Worm (Caenorhabditis elegans) whole organism, young adult: ENCODE results near the gene R160.10.

Experiments used
- B0019.2 ChIP-seq: fragments of 200-800 bp; sonication (Bioruptor generic); conservative IDR thresholded peaks from 2 replicates; pipeline ENCODE4 v1.3.6; 2022; ENCODE audit warnings: missing genetic modification reagents, missing genetic modification characterization, missing compliant biosample characterization
- B0261.1 ChIP-seq: sonication (generic microtip); optimal IDR thresholded peaks from 2 replicates; lab custom pipeline; 2016; ENCODE audit warnings: mild to moderate bottlenecking, missing genetic modification characterization, moderate library complexity, missing compliant biosample characterization
- C17E4.6 ChIP-seq: fragments of 200-800 bp; sonication (Bioruptor generic); IDR thresholded peaks from 2 replicates; pipeline ENCODE4 v1.3.6; 2022; ENCODE audit warnings: missing genetic modification reagents, missing genetic modification characterization, missing compliant biosample characterization
- F33H1.4 ChIP-seq: fragments of 200-800 bp; sonication (Bioruptor generic); IDR thresholded peaks from 2 replicates; pipeline ENCODE4 v1.3.6; 2022; ENCODE audit warnings: missing genetic modification reagents, missing genetic modification characterization, missing compliant biosample characterization
- F49E8.2 ChIP-seq: sonication (generic microtip); optimal IDR thresholded peaks from 3 replicates; lab custom pipeline; 2017; ENCODE audit warnings: missing genetic modification characterization, mild to moderate bottlenecking, missing compliant biosample characterization, antibody characterized with exemption, moderate library complexity; ENCODE audit not compliant: insufficient read depth
- F52B5.7 ChIP-seq: sonication (generic microtip); optimal IDR thresholded peaks from 2 replicates; lab custom pipeline; 2016; ENCODE audit warnings: mild to moderate bottlenecking, missing genetic modification characterization, missing compliant biosample characterization
- F57C9.4 ChIP-seq: sonication (generic microtip); optimal IDR thresholded peaks from 2 replicates; lab custom pipeline; 2017; ENCODE audit warnings: mild to moderate bottlenecking, missing genetic modification characterization, missing compliant biosample characterization
- Y56A3A.18 ChIP-seq: fragments of 200-800 bp; sonication (Bioruptor generic); IDR thresholded peaks from 2 replicates; pipeline ENCODE4 v1.3.6; 2022; ENCODE audit warnings: missing genetic modification reagents, missing genetic modification characterization, missing compliant biosample characterization
- ZK185.1 ChIP-seq: sonication (generic microtip); optimal IDR thresholded peaks from 2 replicates; lab custom pipeline; 2016; ENCODE audit warnings: mild to moderate bottlenecking, missing genetic modification characterization, missing compliant biosample characterization; ENCODE audit not compliant: poor library complexity, severe bottlenecking
- ama-1 ChIP-seq, 3 experiments: fragments of 150-350 bp in 1 of 3; sonication (generic microtip) in 2 of 3; optimal IDR thresholded peaks; 2 replicates each; lab custom pipeline; 2014 to 2018; ENCODE audit warnings: missing biosample characterization in 2 of 3, missing genetic modification characterization in 2 of 3, missing genetic modification reagents in 2 of 3
- ceh-100 ChIP-seq: fragments of 200-800 bp; sonication (Bioruptor generic); IDR thresholded peaks from 2 replicates; pipeline ENCODE4 v1.3.6; 2022; ENCODE audit warnings: missing genetic modification reagents, missing genetic modification characterization, missing compliant biosample characterization
- ceh-27 ChIP-seq: fragments of 200-800 bp; sonication (Bioruptor generic); optimal IDR thresholded peaks from 2 replicates; lab custom pipeline; 2018; ENCODE audit warnings: mild to moderate bottlenecking, missing genetic modification characterization, moderate library complexity, missing compliant biosample characterization
- ceh-40 ChIP-seq: fragments of 200-800 bp; sonication (Bioruptor generic); IDR thresholded peaks from 2 replicates; pipeline ENCODE4 v1.3.6; 2022; ENCODE audit warnings: missing genetic modification characterization, missing compliant biosample characterization
- die-1 ChIP-seq: sonication (generic microtip); optimal IDR thresholded peaks from 2 replicates; lab custom pipeline; 2016; ENCODE audit warnings: missing genotype, mild to moderate bottlenecking, missing genetic modification characterization, missing compliant biosample characterization
- dpl-1 ChIP-seq: fragments of 150-350 bp; optimal IDR thresholded peaks from 2 replicates; lab custom pipeline; 2014; ENCODE audit warnings: missing biosample characterization, missing genetic modification reagents, missing genetic modification characterization
- ets-4 ChIP-seq: fragments of 200-800 bp; sonication (Bioruptor generic); optimal IDR thresholded peaks from 2 replicates; lab custom pipeline; 2018; ENCODE audit warnings: mild to moderate bottlenecking, missing genetic modification characterization, missing compliant biosample characterization
- fkh-3 ChIP-seq: sonication (generic microtip); optimal IDR thresholded peaks from 2 replicates; lab custom pipeline; 2016; ENCODE audit warnings: mild to moderate bottlenecking, missing genetic modification characterization, missing compliant biosample characterization
- him-1 ChIP-seq: sonication (generic microtip); optimal IDR thresholded peaks from 2 replicates; lab custom pipeline; 2016; ENCODE audit warnings: missing genotype, missing genetic modification reagents, missing genetic modification characterization, missing compliant biosample characterization
- hsf-1 ChIP-seq: fragments of 200-800 bp; sonication (Bioruptor generic); IDR thresholded peaks from 2 replicates; pipeline ENCODE4 v1.3.6; 2022; ENCODE audit warnings: missing genetic modification reagents, missing genetic modification characterization, missing compliant biosample characterization
- let-607 ChIP-seq, 2 experiments: fragments of 200-800 bp in 1 of 2; sonication (Bioruptor generic) in 1 of 2; sonication (generic microtip) in 1 of 2; optimal IDR thresholded peaks; 2 replicates each; lab custom pipeline; 2016 to 2018; ENCODE audit warnings: mild to moderate bottlenecking in 2 of 2, missing compliant biosample characterization in 2 of 2, missing genetic modification characterization in 2 of 2, moderate library complexity in 2 of 2, missing genotype in 1 of 2
- lsl-1 ChIP-seq: fragments of 200-800 bp; sonication (Bioruptor generic); optimal IDR thresholded peaks from 2 replicates; lab custom pipeline; 2018; ENCODE audit warnings: mild to moderate bottlenecking, missing genetic modification characterization, moderate library complexity, missing compliant biosample characterization
- lsy-27 ChIP-seq: sonication (generic microtip); optimal IDR thresholded peaks from 2 replicates; lab custom pipeline; 2017; ENCODE audit warnings: missing genetic modification characterization, mild to moderate bottlenecking, missing compliant biosample characterization, antibody characterized with exemption, missing genotype, borderline replicate concordance; ENCODE audit not compliant: insufficient read depth
- madf-10 ChIP-seq: sonication (generic microtip); optimal IDR thresholded peaks from 2 replicates; lab custom pipeline; 2016; ENCODE audit warnings: mild to moderate bottlenecking, missing genetic modification characterization, missing compliant biosample characterization
- mel-28 ChIP-seq: sonication (generic microtip); optimal IDR thresholded peaks from 2 replicates; lab custom pipeline; 2016; ENCODE audit warnings: borderline replicate concordance, mild to moderate bottlenecking, missing genetic modification characterization, missing compliant biosample characterization
- mxl-1 ChIP-seq: sonication (generic microtip); optimal IDR thresholded peaks from 2 replicates; lab custom pipeline; 2016; ENCODE audit warnings: missing genetic modification characterization, missing compliant biosample characterization
- nhr-27 ChIP-seq: fragments of 200-800 bp; sonication (Bioruptor generic); optimal IDR thresholded peaks from 2 replicates; lab custom pipeline; 2018; ENCODE audit warnings: mild to moderate bottlenecking, missing genetic modification characterization, moderate library complexity, missing compliant biosample characterization
- nhr-90 ChIP-seq: sonication (generic microtip); optimal IDR thresholded peaks from 2 replicates; lab custom pipeline; 2016; ENCODE audit warnings: missing genotype, mild to moderate bottlenecking, missing genetic modification characterization, missing compliant biosample characterization
- pbrm-1 ChIP-seq: fragments of 200-800 bp; sonication (Bioruptor generic); IDR thresholded peaks from 2 replicates; pipeline ENCODE4 v1.3.6; 2022; ENCODE audit warnings: missing genetic modification reagents, missing genetic modification characterization, missing compliant biosample characterization
- rcor-1 ChIP-seq: fragments of 200-800 bp; sonication (Bioruptor generic); IDR thresholded peaks from 2 replicates; pipeline ENCODE4 v1.3.6; 2022; ENCODE audit warnings: missing genetic modification reagents, missing genetic modification characterization, missing compliant biosample characterization
- rec-8 ChIP-seq, 2 experiments: sonication (generic microtip); optimal IDR thresholded peaks; 2 replicates each; lab custom pipeline; 2016; ENCODE audit warnings: mild to moderate bottlenecking in 2 of 2, missing genetic modification characterization in 2 of 2, missing genetic modification reagents in 2 of 2, missing genotype in 2 of 2, missing biosample characterization in 1 of 2, missing compliant biosample characterization in 1 of 2, moderate library complexity in 1 of 2
- repo-1 ChIP-seq: sonication (generic microtip); optimal IDR thresholded peaks from 2 replicates; lab custom pipeline; 2017; ENCODE audit warnings: mild to moderate bottlenecking, missing genetic modification characterization, missing compliant biosample characterization
- rpc-1 ChIP-seq, 2 experiments: fragments of 150-350 bp in 1 of 2; sonication (generic microtip) in 1 of 2; optimal IDR thresholded peaks; 2 replicates each; lab custom pipeline; 2014 to 2018; ENCODE audit warnings: missing biosample characterization in 1 of 2, missing genetic modification characterization in 1 of 2, missing genetic modification reagents in 1 of 2, missing genotype in 1 of 2
- tbp1 ChIP-seq: fragments of 200-800 bp; sonication (Bioruptor generic); optimal IDR thresholded peaks from 2 replicates; lab custom pipeline; 2018; ENCODE audit warnings: mild to moderate bottlenecking, missing genetic modification characterization, missing compliant biosample characterization
- tbx-9 ChIP-seq: sonication (generic microtip); optimal IDR thresholded peaks from 2 replicates; lab custom pipeline; 2016; ENCODE audit warnings: borderline replicate concordance, missing genetic modification characterization, inconsistent platforms, missing compliant biosample characterization
- tlf-1 ChIP-seq: fragments of 200-800 bp; sonication (Bioruptor generic); optimal IDR thresholded peaks from 2 replicates; lab custom pipeline; 2018; ENCODE audit warnings: mild to moderate bottlenecking, missing genetic modification characterization, missing compliant biosample characterization
- unc-130 ChIP-seq: sonication (generic microtip); optimal IDR thresholded peaks from 2 replicates; lab custom pipeline; 2016; ENCODE audit warnings: missing genetic modification reagents, missing genetic modification characterization, missing compliant biosample characterization
- zfh-2 ChIP-seq: fragments of 200-800 bp; sonication (Bioruptor generic); conservative IDR thresholded peaks from 2 replicates; pipeline ENCODE4 v1.3.6; 2022; ENCODE audit warnings: missing genetic modification reagents, missing genetic modification characterization, missing compliant biosample characterization
- ztf-26 ChIP-seq: sonication (generic microtip); optimal IDR thresholded peaks from 2 replicates; lab custom pipeline; 2017; ENCODE audit warnings: missing genetic modification characterization, missing compliant biosample characterization
- ztf-28 ChIP-seq: fragments of 200-800 bp; sonication (Bioruptor generic); IDR thresholded peaks from 2 replicates; pipeline ENCODE4 v1.3.6; 2022; ENCODE audit warnings: missing genetic modification reagents, missing genetic modification characterization, missing compliant biosample characterization
- ztf-3 ChIP-seq: fragments of 200-800 bp; sonication (Bioruptor generic); optimal IDR thresholded peaks from 2 replicates; lab custom pipeline; 2018; ENCODE audit warnings: mild to moderate bottlenecking, missing genetic modification characterization, missing compliant biosample characterization
- ztf-6 ChIP-seq: fragments of 200-800 bp; sonication (Bioruptor generic); IDR thresholded peaks from 2 replicates; pipeline ENCODE4 v1.3.6; 2022; ENCODE audit warnings: missing genetic modification reagents, missing genetic modification characterization, missing compliant biosample characterization

R160.10 gene

ce11 chrX:4367414-4367813 is at the start of gene R160.10:
Gene R160.10 (minus strand): TSS chrX:4367514.
- no peak for TF ChIP-seq ceh-40
- no peak for TF ChIP-seq mxl-1 (tag; lab: Kevin White, UChicago)
- no peak for TF ChIP-seq die-1
- TF ChIP-seq repo-1 (tag; lab: Kevin White, UChicago), result no peak
- TF ChIP-seq him-1 (tag; lab: Kevin White, UChicago), result no peak
- no peak for TF ChIP-seq ama-1 (optimal IDR thresholded peaks at IDR 0.05; lab: Kevin White, UChicago)
- TF ChIP-seq ama-1 (GFP tag; optimal IDR thresholded peaks at IDR 0.05; lab: Kevin White, UChicago), result no peak
- no peak for TF ChIP-seq ceh-100 (GFP tag; lab: Robert Waterston, UW)
- TF ChIP-seq ets-4 (GFP tag; lab: Kevin White, UChicago), result no peak
- no peak for TF ChIP-seq ZK185.1
- TF ChIP-seq mel-28 (tag; lab: Kevin White, UChicago), result no peak

- TF ChIP-seq ztf-26 (no peak), F49E8.2 (tag; lab: Kevin White, UChicago) (no peak), ztf-28 (GFP tag; lab: Robert Waterston, UW) (no peak), die-1 (no peak), unc-130 (GFP tag; lab: Kevin White, UChicago) (no peak), lsy-27 (tag; lab: Kevin White, UChicago) (no peak), pbrm-1 (GFP tag; lab: Robert Waterston, UW) (no peak), dpl-1 (no peak), rec-8 (tag; optimal IDR thresholded peaks at IDR 0.05; lab: Kevin White, UChicago) (no peak), ztf-6 (no peak), ceh-27 (GFP tag; lab: Kevin White, UChicago) (no peak), Y56A3A.18 (GFP tag; lab: Robert Waterston, UW) (no peak), let-607 (tag; optimal IDR thresholded peaks at IDR 0.05; lab: Kevin White, UChicago) (no peak), F57C9.4 (no peak)
These were observed 48.0 kb upstream of the R160.10 start for ce11 chrX:4415289-4415688.

- no peak for TF ChIP-seq B0019.2 (GFP tag; lab: Robert Waterston, UW)
- TF ChIP-seq zfh-2, result peak; percentile 70
These were observed 45.9 kb upstream of the R160.10 start for ce11 chrX:4413206-4413605.

ce11 chrX:4410280-4410911 is 43.1 kb upstream of the R160.10 start:
- TF ChIP-seq ztf-3 (GFP tag; lab: Kevin White, UChicago), result no peak
- peak; percentile 37 for TF ChIP-seq nhr-90 (tag; lab: Kevin White, UChicago)
- TF ChIP-seq F33H1.4 (GFP tag; lab: Robert Waterston, UW), result no peak
- no peak for TF ChIP-seq tbx-9
- no peak for TF ChIP-seq C17E4.6 (GFP tag; lab: Robert Waterston, UW)
- no peak for TF ChIP-seq F52B5.7 (tag; lab: Kevin White, UChicago)
- TF ChIP-seq tbp1 (GFP tag; lab: Kevin White, UChicago), result peak; percentile 87
- no peak for TF ChIP-seq lsl-1
- peak; percentile 86 for TF ChIP-seq rpc-1 (optimal IDR thresholded peaks at IDR 0.05; lab: Kevin White, UChicago)
- peak; percentile 94 for TF ChIP-seq rpc-1 (tag; optimal IDR thresholded peaks at IDR 0.05; lab: Kevin White, UChicago)
- TF ChIP-seq hsf-1 (GFP tag; lab: Robert Waterston, UW), result peak; percentile 53; the same call in 1 of the 2 replicates
- TF ChIP-seq F49E8.2 (tag; lab: Kevin White, UChicago), result no peak
- TF ChIP-seq rcor-1, result 0 out of 2 replicates have a peak, but pooled peaks have one; percentile 16
- TF ChIP-seq ets-4 (GFP tag; lab: Kevin White, UChicago), result no peak
- no peak for TF ChIP-seq fkh-3 (tag; lab: Kevin White, UChicago)
- TF ChIP-seq B0261.1 (tag; lab: Kevin White, UChicago), result peak; percentile 68
- TF ChIP-seq madf-10, result peak; percentile 24
- peak; percentile 4 for TF ChIP-seq ZK185.1
- peak; percentile 50 for TF ChIP-seq mxl-1 (tag; lab: Kevin White, UChicago)
- TF ChIP-seq ama-1 (optimal IDR thresholded peaks at IDR 0.05; lab: Kevin White, UChicago), result no peak
- peak in 1 of 2 experiments; percentile 31 for TF ChIP-seq ama-1 (GFP tag; optimal IDR thresholded peaks at IDR 0.05; lab: Kevin White, UChicago)
- no peak for TF ChIP-seq B0019.2 (GFP tag; lab: Robert Waterston, UW)
- TF ChIP-seq tlf-1 (GFP tag; lab: Kevin White, UChicago), result no peak
- no peak for TF ChIP-seq nhr-27 (tag; lab: Kevin White, UChicago)
